Worm (Caenorhabditis elegans) whole organism, L1 larva: Measurements from ENCODE around the gene nas-38.
A peak's percentile ranks its signal among the peaks of the same experiment; 100 is the strongest.

Experiments
- C34B4.2 ChIP-seq: sonication (generic microtip); optimal IDR thresholded peaks from 2 replicates; lab custom pipeline; 2017; ENCODE audit warnings: mild to moderate bottlenecking, missing genetic modification characterization, missing compliant biosample characterization
- aha-1 ChIP-seq: fragments of 150-350 bp; optimal IDR thresholded peaks from 2 replicates; lab custom pipeline; 2014; ENCODE audit warnings: missing biosample characterization, missing genetic modification characterization
- aly-2 ChIP-seq: fragments of 150-350 bp; optimal IDR thresholded peaks from 2 replicates; lab custom pipeline; 2014; ENCODE audit warnings: missing biosample characterization, missing genetic modification characterization
- blmp-1 ChIP-seq: fragments of 150-350 bp; optimal IDR thresholded peaks from 2 replicates; lab custom pipeline; 2014; ENCODE audit warnings: missing biosample characterization, missing genetic modification characterization
- ceh-82 ChIP-seq, 3 experiments: fragments of 150-350 bp in 1 of 3; sonication (generic microtip) in 2 of 3; optimal IDR thresholded peaks; 2 replicates each; lab custom pipeline; 2014 to 2017; ENCODE audit warnings: missing biosample characterization in 3 of 3, missing genetic modification characterization in 3 of 3
- ceh-88 ChIP-seq: fragments of 200-800 bp; sonication (Bioruptor generic); IDR thresholded peaks from 2 replicates; pipeline ENCODE4 v1.3.6; 2022; ENCODE audit warnings: missing genetic modification characterization, missing compliant biosample characterization
- ceh-90 ChIP-seq: sonication (generic microtip); optimal IDR thresholded peaks from 2 replicates; lab custom pipeline; 2016; ENCODE audit warnings: missing genetic modification characterization, missing compliant biosample characterization
- dpl-1 ChIP-seq, 3 experiments: fragments of 150-350 bp in 2 of 3; sonication (generic microtip) in 1 of 3; optimal IDR thresholded peaks; 2 replicates each; lab custom pipeline; 2014 to 2017; ENCODE audit warnings: missing biosample characterization in 3 of 3, missing genetic modification characterization in 3 of 3, missing genetic modification reagents in 3 of 3
- efl-1 ChIP-seq, 4 experiments: fragments of 150-350 bp; optimal IDR thresholded peaks in 3 of 4; peaks in 1 of 4; 1 replicate in 1 of 4; 2 replicates in 3 of 4; lab custom pipeline; 2014; ENCODE audit warnings: missing biosample characterization in 2 of 4, missing genetic modification characterization in 2 of 4, missing genetic modification reagents in 2 of 4
- egl-13 ChIP-seq: sonication (generic microtip); optimal IDR thresholded peaks from 2 replicates; lab custom pipeline; 2016; ENCODE audit warnings: missing genotype, missing genetic modification reagents, missing genetic modification characterization, missing compliant biosample characterization
- egl-27 ChIP-seq, 2 experiments: fragments of 150-350 bp in 1 of 2; sonication (generic microtip); optimal IDR thresholded peaks; 3 replicates each; lab custom pipeline; 2017 to 2018; ENCODE audit warnings: missing biosample characterization in 2 of 2, missing genetic modification characterization in 2 of 2, missing genetic modification reagents in 2 of 2
- elt-2 ChIP-seq: sonication (generic microtip); optimal IDR thresholded peaks from 2 replicates; lab custom pipeline; 2016; ENCODE audit warnings: missing genetic modification characterization, mild to moderate bottlenecking, inconsistent platforms, missing compliant biosample characterization, missing genetic modification reagents
- elt-3 ChIP-seq, 6 experiments: fragments of 150-350 bp in 1 of 6; sonication (generic microtip); optimal IDR thresholded peaks; 2 replicates each; lab custom pipeline; 2017 to 2018; ENCODE audit warnings: missing biosample characterization in 6 of 6, missing genetic modification characterization in 6 of 6, inconsistent platforms in 1 of 6
- ets-5 ChIP-seq: fragments of 200-800 bp; sonication (Bioruptor generic); IDR thresholded peaks from 2 replicates; pipeline ENCODE4 v1.3.6; 2022; ENCODE audit warnings: missing genetic modification characterization, missing compliant biosample characterization
- fkh-10 ChIP-seq: sonication (generic microtip); optimal IDR thresholded peaks from 2 replicates; lab custom pipeline; 2017; ENCODE audit warnings: missing biosample characterization, missing genetic modification reagents, missing genetic modification characterization
- fkh-4 ChIP-seq: sonication (generic microtip); optimal IDR thresholded peaks from 2 replicates; lab custom pipeline; 2016; ENCODE audit warnings: missing compliant biosample characterization, missing genetic modification characterization, borderline replicate concordance
- hpl-2 ChIP-seq: fragments of 150-350 bp; optimal IDR thresholded peaks from 2 replicates; lab custom pipeline; 2014; ENCODE audit warnings: missing biosample characterization, missing genetic modification reagents, missing genetic modification characterization
- isw-1 ChIP-seq: fragments of 200-800 bp; sonication (Bioruptor generic); IDR thresholded peaks from 2 replicates; pipeline ENCODE4 v1.3.6; 2022; ENCODE audit warnings: missing genetic modification characterization, missing compliant biosample characterization
- lin-13 ChIP-seq: fragments of 150-350 bp; optimal IDR thresholded peaks from 2 replicates; lab custom pipeline; 2014; ENCODE audit warnings: missing biosample characterization, missing genetic modification reagents, missing genetic modification characterization
- lin-14 ChIP-seq: fragments of 200-800 bp; sonication (Bioruptor generic); optimal IDR thresholded peaks from 2 replicates; lab custom pipeline; 2018; ENCODE audit warnings: mild to moderate bottlenecking, missing genetic modification characterization, moderate library complexity, missing compliant biosample characterization
- lin-15B ChIP-seq: fragments of 150-350 bp; sonication (generic microtip); optimal IDR thresholded peaks from 3 replicates; lab custom pipeline; 2014; ENCODE audit warnings: missing biosample characterization, missing genetic modification characterization
- lin-35 ChIP-seq, 2 experiments: fragments of 150-350 bp; optimal IDR thresholded peaks; 2 replicates each; lab custom pipeline; 2014; ENCODE audit warnings: missing biosample characterization in 2 of 2, missing genetic modification characterization in 2 of 2, missing genetic modification reagents in 2 of 2
- lir-3 ChIP-seq: sonication (generic microtip); optimal IDR thresholded peaks from 2 replicates; lab custom pipeline; 2016; ENCODE audit warnings: mild to moderate bottlenecking, missing genetic modification characterization, moderate library complexity, missing compliant biosample characterization; ENCODE audit not compliant: poor library complexity
- lsy-2 ChIP-seq, 2 experiments: fragments of 150-350 bp; optimal IDR thresholded peaks; 2 replicates each; lab custom pipeline; 2014; ENCODE audit warnings: missing biosample characterization in 2 of 2, missing genetic modification characterization in 2 of 2
- mab-9 ChIP-seq: fragments of 200-800 bp; sonication (Bioruptor generic); IDR thresholded peaks from 2 replicates; pipeline ENCODE4 v1.3.6; 2022; ENCODE audit warnings: missing genetic modification reagents, missing genetic modification characterization, missing compliant biosample characterization
- nhr-20 ChIP-seq: sonication (generic microtip); optimal IDR thresholded peaks from 2 replicates; lab custom pipeline; 2016; ENCODE audit warnings: mild to moderate bottlenecking, missing genetic modification characterization, missing compliant biosample characterization
- nhr-237 ChIP-seq: fragments of 150-350 bp; optimal IDR thresholded peaks from 2 replicates; lab custom pipeline; 2014; ENCODE audit warnings: missing biosample characterization, missing genetic modification characterization
- nhr-47 ChIP-seq: sonication (generic microtip); optimal IDR thresholded peaks from 2 replicates; lab custom pipeline; 2016; ENCODE audit warnings: mild to moderate bottlenecking, missing genetic modification characterization, moderate library complexity, missing compliant biosample characterization
- nhr-71 ChIP-seq: sonication (generic microtip); optimal IDR thresholded peaks from 2 replicates; lab custom pipeline; 2016; ENCODE audit warnings: mild to moderate bottlenecking, missing genetic modification characterization, moderate library complexity, missing compliant biosample characterization
- nhr-76 ChIP-seq: sonication (generic microtip); optimal IDR thresholded peaks from 2 replicates; lab custom pipeline; 2017; ENCODE audit warnings: missing biosample characterization, missing genetic modification characterization
- nhr-77 ChIP-seq: fragments of 150-350 bp; optimal IDR thresholded peaks from 2 replicates; lab custom pipeline; 2014; ENCODE audit warnings: missing biosample characterization, missing genetic modification characterization
- nhr-84 ChIP-seq: sonication (generic microtip); optimal IDR thresholded peaks from 2 replicates; lab custom pipeline; 2017; ENCODE audit warnings: missing biosample characterization, missing genetic modification characterization
- nhr-85 ChIP-seq: sonication (generic microtip); peaks from one replicate; lab custom pipeline; 2016; ENCODE audit warnings: missing genetic modification characterization, inconsistent platforms, missing compliant biosample characterization
- nhr-90 ChIP-seq: sonication (generic microtip); optimal IDR thresholded peaks from 2 replicates; lab custom pipeline; 2016; ENCODE audit warnings: mild to moderate bottlenecking, missing genetic modification characterization, missing compliant biosample characterization; ENCODE audit not compliant: poor library complexity
- pax-3 ChIP-seq: fragments of 200-800 bp; sonication (Bioruptor generic); optimal IDR thresholded peaks from 2 replicates; lab custom pipeline; 2018; ENCODE audit warnings: mild to moderate bottlenecking, missing genetic modification characterization, moderate library complexity, missing compliant biosample characterization
- pqm-1 ChIP-seq: sonication (generic microtip); optimal IDR thresholded peaks from 3 replicates; lab custom pipeline; 2017; ENCODE audit warnings: missing biosample characterization, missing genetic modification characterization
- snpc-4 ChIP-seq: fragments of 150-350 bp; optimal IDR thresholded peaks from 2 replicates; lab custom pipeline; 2014; ENCODE audit warnings: missing biosample characterization, missing genetic modification characterization
- sox-4 ChIP-seq: sonication (generic microtip); optimal IDR thresholded peaks from 2 replicates; lab custom pipeline; 2016; ENCODE audit warnings: missing genetic modification characterization, missing compliant biosample characterization
- tbx-2 ChIP-seq: sonication (generic microtip); optimal IDR thresholded peaks from 2 replicates; lab custom pipeline; 2016; ENCODE audit warnings: missing genetic modification characterization, missing compliant biosample characterization
- unc-130 ChIP-seq: fragments of 150-350 bp; optimal IDR thresholded peaks from 2 replicates; lab custom pipeline; 2017; ENCODE audit warnings: missing biosample characterization, missing genetic modification characterization, inconsistent platforms
- unc-30 ChIP-seq: sonication (generic microtip); optimal IDR thresholded peaks from 2 replicates; lab custom pipeline; 2017; ENCODE audit warnings: missing biosample characterization, missing genetic modification characterization
- unc-62 ChIP-seq: fragments of 150-350 bp; optimal IDR thresholded peaks from 2 replicates; lab custom pipeline; 2014; ENCODE audit warnings: missing biosample characterization, missing genetic modification reagents, missing genetic modification characterization
- unc-98 ChIP-seq: fragments of 200-800 bp; sonication (Bioruptor generic); IDR thresholded peaks from 2 replicates; pipeline ENCODE4 v1.3.6; 2022; ENCODE audit warnings: missing genetic modification characterization, missing compliant biosample characterization
- vab-15 ChIP-seq: sonication (generic microtip); optimal IDR thresholded peaks from 2 replicates; lab custom pipeline; 2017; ENCODE audit warnings: missing genotype, mild to moderate bottlenecking, missing genetic modification characterization, missing compliant biosample characterization
- xbp-1 ChIP-seq: sonication (generic microtip); optimal IDR thresholded peaks from 2 replicates; lab custom pipeline; 2016; ENCODE audit warnings: missing genetic modification characterization, missing compliant biosample characterization
- zip-4 ChIP-seq: fragments of 200-800 bp; sonication (Bioruptor generic); optimal IDR thresholded peaks from 2 replicates; lab custom pipeline; 2018; ENCODE audit warnings: mild to moderate bottlenecking, missing genetic modification characterization, moderate library complexity, missing compliant biosample characterization
- ztf-11 ChIP-seq, 2 experiments: sonication (generic microtip); optimal IDR thresholded peaks; 2 replicates each; lab custom pipeline; 2016 to 2017; ENCODE audit warnings: missing genetic modification characterization in 2 of 2, missing biosample characterization in 1 of 2, missing compliant biosample characterization in 1 of 2
- ztf-4 ChIP-seq: fragments of 150-350 bp; optimal IDR thresholded peaks from 2 replicates; lab custom pipeline; 2014; ENCODE audit warnings: missing biosample characterization, missing genetic modification characterization

nas-38 gene

ce11 chrX:530011-530410 is 27.9 kb upstream of the nas-38 start, which contains the start of gene ugt-46 (continued):
- TF ChIP-seq aha-1 (tag; lab: Kevin White, UChicago) (no peak), lin-13 (no peak), nhr-77 (no peak), egl-13 (no peak), lin-35 (GFP tag; optimal IDR thresholded peaks at IDR 0.05; lab: Kevin White, UChicago) (peak in 1 of 2 experiments; percentile 49), fkh-10 (GFP tag; lab: Kevin White, UChicago) (no peak), nhr-20 (peak; percentile 0), pax-3 (tag; lab: Kevin White, UChicago) (no peak), nhr-71 (tag; lab: Kevin White, UChicago) (no peak), lin-14 (GFP tag; lab: Kevin White, UChicago) (peak; percentile 40), elt-3 (tag; optimal IDR thresholded peaks at IDR 0.05; lab: Kevin White, UChicago) (peak in 1 of 6 experiments; percentile 38)

ce11 chrX:530909-531308 is 27.0 kb upstream of the nas-38 start, which contains the start of gene B0310.6:
Gene B0310.6, minus strand, starts transcription at chrX:531009.
- TF ChIP-seq ceh-90 (tag; lab: Kevin White, UChicago) (no peak), egl-27 (tag; optimal IDR thresholded peaks at IDR 0.05; lab: Kevin White, UChicago) (no peak), dpl-1 (GFP tag; optimal IDR thresholded peaks at IDR 0.05; lab: Kevin White, UChicago) (no peak), tbx-2 (tag; lab: Kevin White, UChicago) (no peak), nhr-76 (no peak), blmp-1 (no peak), nhr-20 (no peak), nhr-84 (tag; lab: Kevin White, UChicago) (no peak), efl-1 (optimal IDR thresholded peaks at IDR 0.05; lab: Kevin White, UChicago) (no peak), efl-1 (GFP tag; optimal IDR thresholded peaks at IDR 0.05 in 1 of 2; lab: Kevin White, UChicago) (no peak), nhr-85 (tag; lab: Kevin White, UChicago) (no peak), zip-4 (GFP tag; lab: Kevin White, UChicago) (no peak), lir-3 (tag; lab: Kevin White, UChicago) (no peak), nhr-90 (no peak)

ce11 chrX:535728-536127 is 22.2 kb upstream of the nas-38 start, which contains the start of gene F28C10.3:
Gene F28C10.3, minus strand, starts transcription at chrX:535828.
- TF ChIP-seq ets-5 (GFP tag; lab: Robert Waterston, UW) (no peak), snpc-4 (tag; lab: Kevin White, UChicago) (no peak), nhr-76 (no peak), elt-3 (tag; optimal IDR thresholded peaks at IDR 0.05; lab: Kevin White, UChicago) (peak in 2 of 6 experiments; percentile 14 to 66), nhr-237 (tag; lab: Kevin White, UChicago) (peak; percentile 36), ztf-11 (tag; optimal IDR thresholded peaks at IDR 0.05; lab: Kevin White, UChicago) (no peak), nhr-47 (tag; lab: Kevin White, UChicago) (peak; percentile 89), fkh-4 (tag; lab: Kevin White, UChicago) (no peak), tbx-2 (tag; lab: Kevin White, UChicago) (peak; percentile 80), sox-4 (tag; lab: Kevin White, UChicago) (peak; percentile 51), efl-1 (optimal IDR thresholded peaks at IDR 0.05; lab: Kevin White, UChicago) (peak; percentile 53 to 66), efl-1 (GFP tag; optimal IDR thresholded peaks at IDR 0.05 in 1 of 2; lab: Kevin White, UChicago) (peak; percentile 13 to 93), unc-130 (peak; percentile 21), ceh-82 (tag; optimal IDR thresholded peaks at IDR 0.05; lab: Kevin White, UChicago) (peak; percentile 65 to 89 (median 71)), lir-3 (tag; lab: Kevin White, UChicago) (peak; percentile 43), nhr-90 (peak; percentile 79), hpl-2 (GFP tag; lab: Kevin White, UChicago) (peak; percentile 48), isw-1 (GFP tag; lab: Robert Waterston, UW) (peak; percentile 55), vab-15 (tag; lab: Kevin White, UChicago) (no peak), C34B4.2 (tag; lab: Kevin White, UChicago) (no peak), ztf-4 (peak; percentile 2), unc-30 (tag; lab: Kevin White, UChicago) (no peak), unc-98 (no peak), lsy-2 (tag; optimal IDR thresholded peaks at IDR 0.05; lab: Kevin White, UChicago) (peak; percentile 69 to 81), lin-15B (tag; lab: Kevin White, UChicago) (no peak), unc-62 (GFP tag; lab: Kevin White, UChicago) (no peak), aly-2 (tag; lab: Kevin White, UChicago) (peak; percentile 38), pqm-1 (tag; lab: Kevin White, UChicago) (no peak), elt-2 (tag; lab: Kevin White, UChicago) (no peak), ceh-88 (GFP tag; lab: Robert Waterston, UW) (peak; percentile 48; the same call in 1 of the 2 replicates), xbp-1 (tag; lab: Kevin White, UChicago) (peak; percentile 88), mab-9 (GFP tag; lab: Robert Waterston, UW) (peak; percentile 58; the same call in 1 of the 2 replicates)
